Fruit fly (Drosophila melanogaster) S2 (cell line): ENCODE measurements around the gene Pgls.

Experiments used
- CG8478 ChIP-seq: fragments of >200 bp; optimal IDR thresholded peaks from 2 replicates; lab custom pipeline; 2018
- CTCF ChIP-seq, 2 experiments: fragments of >200 bp; optimal IDR thresholded peaks; 2 replicates each; lab custom pipeline; 2018

Gene Pgls

dm6 chrX:10847436-10847446, at the start of gene Pgls:
Gene Pgls, plus strand, starts transcription at chrX:10847438.
- no peak for TF ChIP-seq CTCF (optimal IDR thresholded peaks at IDR 0.05; lab: Kevin White, UChicago)
- TF ChIP-seq CG8478 (lab: Kevin White, UChicago), result no peak

- no peak for TF ChIP-seq CTCF (optimal IDR thresholded peaks at IDR 0.05; lab: Kevin White, UChicago)
- no peak for TF ChIP-seq CG8478 (lab: Kevin White, UChicago)
These were observed 46.2 kb upstream of the Pgls start for dm6 chrX:10801033-10801432.

- TF ChIP-seq CG8478 (lab: Kevin White, UChicago) (no peak), CTCF (optimal IDR thresholded peaks at IDR 0.05; lab: Kevin White, UChicago) (no peak)
These were observed 45.3 kb upstream of the Pgls start for dm6 chrX:10801827-10802456.

dm6 chrX:10802457-10803378, 44.5 kb upstream of the Pgls start:
- no peak for TF ChIP-seq CTCF (optimal IDR thresholded peaks at IDR 0.05; lab: Kevin White, UChicago)
- no peak for TF ChIP-seq CG8478 (lab: Kevin White, UChicago)

- TF ChIP-seq CTCF (optimal IDR thresholded peaks at IDR 0.05; lab: Kevin White, UChicago) (no peak), CG8478 (lab: Kevin White, UChicago) (no peak)
These were observed 43.2 kb upstream of the Pgls start for dm6 chrX:10804042-10804441.

dm6 chrX:10805651-10806191, 41.5 kb upstream of the Pgls start:
- TF ChIP-seq CG8478 (lab: Kevin White, UChicago) (no peak), CTCF (optimal IDR thresholded peaks at IDR 0.05; lab: Kevin White, UChicago) (no peak)

- TF ChIP-seq CG8478 (lab: Kevin White, UChicago) (no peak), CTCF (optimal IDR thresholded peaks at IDR 0.05; lab: Kevin White, UChicago) (no peak)
These were observed 40.4 kb upstream of the Pgls start for dm6 chrX:10806718-10807412.

- TF ChIP-seq CTCF (optimal IDR thresholded peaks at IDR 0.05; lab: Kevin White, UChicago) (no peak), CG8478 (lab: Kevin White, UChicago) (no peak)
These were observed 38.6 kb upstream of the Pgls start for dm6 chrX:10808684-10809083.

dm6 chrX:10814113-10814512, 33.1 kb upstream of the Pgls start:
- TF ChIP-seq CTCF (optimal IDR thresholded peaks at IDR 0.05; lab: Kevin White, UChicago) (no peak), CG8478 (lab: Kevin White, UChicago) (no peak)

- TF ChIP-seq CG8478 (lab: Kevin White, UChicago) (no peak), CTCF (optimal IDR thresholded peaks at IDR 0.05; lab: Kevin White, UChicago) (no peak)
These were observed 32.3 kb upstream of the Pgls start for dm6 chrX:10814832-10815372.

- TF ChIP-seq CTCF (optimal IDR thresholded peaks at IDR 0.05; lab: Kevin White, UChicago) (no peak), CG8478 (lab: Kevin White, UChicago) (no peak)
These were observed 31.6 kb upstream of the Pgls start for dm6 chrX:10815511-10816080.

dm6 chrX:10816856-10817255, 30.4 kb upstream of the Pgls start:
- no peak for TF ChIP-seq CG8478 (lab: Kevin White, UChicago)
- TF ChIP-seq CTCF (optimal IDR thresholded peaks at IDR 0.05; lab: Kevin White, UChicago), result no peak

- TF ChIP-seq CG8478 (lab: Kevin White, UChicago) (no peak), CTCF (optimal IDR thresholded peaks at IDR 0.05; lab: Kevin White, UChicago) (no peak)
These were observed 26.5 kb upstream of the Pgls start for dm6 chrX:10820741-10821140.

- no peak for TF ChIP-seq CG8478 (lab: Kevin White, UChicago)
- TF ChIP-seq CTCF (optimal IDR thresholded peaks at IDR 0.05; lab: Kevin White, UChicago), result no peak
These were observed 25.1 kb upstream of the Pgls start for dm6 chrX:10822096-10822495.
